Worm (Caenorhabditis elegans): ENCODE data around the gene str-246.

DNA sequence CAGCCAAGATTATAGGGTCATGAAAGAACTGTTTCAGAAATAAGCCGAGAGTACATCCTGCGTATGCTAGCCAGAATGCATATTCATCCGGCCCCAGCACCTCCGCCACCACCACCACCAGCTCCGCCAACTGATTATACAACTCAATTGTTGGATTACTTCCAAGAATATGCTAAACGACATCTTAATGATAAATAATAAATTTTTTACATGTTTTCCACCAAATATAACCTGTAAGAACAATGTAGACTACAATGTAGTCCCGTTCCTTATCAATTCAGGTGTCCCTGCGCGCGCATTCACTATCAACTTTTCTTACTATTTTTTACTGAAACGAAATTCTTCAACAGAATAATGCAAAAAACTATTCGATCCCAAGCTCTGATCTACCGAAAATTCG lies 44.6 kb upstream of the str-246 start, which contains the start of gene Y48A6B.9:
- TF ChIP-seq ama-1 (optimal IDR thresholded peaks at IDR 0.05) (no peak), sea-1 (GFP tag; conservative IDR thresholded peaks at IDR 0.05) (no peak), B0310.2 (tag; optimal IDR thresholded peaks at IDR 0.05) (no peak), hmbx-1 (tag; optimal IDR thresholded peaks at IDR 0.05) (no peak), tbx-11 (GFP tag; IDR thresholded peaks at IDR 0.05) (no peak), flt-1 (GFP tag; IDR thresholded peaks at IDR 0.05) (no peak), hmg-4 (GFP tag; optimal IDR thresholded peaks at IDR 0.05) (no peak)
